Worm (Caenorhabditis elegans) whole organism, young adult: ENCODE measurements around the gene nhr-37.

Experiments used
- F52B5.7 ChIP-seq: sonication (generic microtip); optimal IDR thresholded peaks from 2 replicates; lab custom pipeline; 2016; ENCODE audit warnings: mild to moderate bottlenecking, missing genetic modification characterization, missing compliant biosample characterization
- K11D2.4 ChIP-seq: fragments of 200-800 bp; sonication (Bioruptor generic); IDR thresholded peaks from 2 replicates; pipeline ENCODE4 v1.3.6; 2022; ENCODE audit warnings: missing genetic modification reagents, missing genetic modification characterization, missing compliant biosample characterization
- ceh-27 ChIP-seq: fragments of 200-800 bp; sonication (Bioruptor generic); optimal IDR thresholded peaks from 2 replicates; lab custom pipeline; 2018; ENCODE audit warnings: mild to moderate bottlenecking, missing genetic modification characterization, moderate library complexity, missing compliant biosample characterization
- dpl-1 ChIP-seq: fragments of 150-350 bp; optimal IDR thresholded peaks from 2 replicates; lab custom pipeline; 2014; ENCODE audit warnings: missing biosample characterization, missing genetic modification reagents, missing genetic modification characterization
- efl-1 ChIP-seq: fragments of 150-350 bp; optimal IDR thresholded peaks from 2 replicates; lab custom pipeline; 2014; ENCODE audit warnings: missing biosample characterization, missing genetic modification reagents, missing genetic modification characterization
- ekl-4 ChIP-seq: fragments of 200-800 bp; sonication (Bioruptor generic); IDR thresholded peaks from 2 replicates; pipeline ENCODE4 v1.3.6; 2022; ENCODE audit warnings: missing genetic modification reagents, missing genetic modification characterization, missing compliant biosample characterization
- nhr-80 ChIP-seq: sonication (generic microtip); optimal IDR thresholded peaks from 2 replicates; lab custom pipeline; 2016; ENCODE audit warnings: missing genetic modification characterization, missing compliant biosample characterization
- pha-4 ChIP-seq: fragments of 150-350 bp; sonication (generic microtip); optimal IDR thresholded peaks from 2 replicates; lab custom pipeline; 2014; ENCODE audit warnings: missing biosample characterization, missing genetic modification reagents, missing genetic modification characterization
- xnd-1 ChIP-seq: sonication (generic microtip); optimal IDR thresholded peaks from 2 replicates; lab custom pipeline; 2016; ENCODE audit warnings: missing genotype, missing genetic modification reagents, missing genetic modification characterization, missing compliant biosample characterization

DNA sequence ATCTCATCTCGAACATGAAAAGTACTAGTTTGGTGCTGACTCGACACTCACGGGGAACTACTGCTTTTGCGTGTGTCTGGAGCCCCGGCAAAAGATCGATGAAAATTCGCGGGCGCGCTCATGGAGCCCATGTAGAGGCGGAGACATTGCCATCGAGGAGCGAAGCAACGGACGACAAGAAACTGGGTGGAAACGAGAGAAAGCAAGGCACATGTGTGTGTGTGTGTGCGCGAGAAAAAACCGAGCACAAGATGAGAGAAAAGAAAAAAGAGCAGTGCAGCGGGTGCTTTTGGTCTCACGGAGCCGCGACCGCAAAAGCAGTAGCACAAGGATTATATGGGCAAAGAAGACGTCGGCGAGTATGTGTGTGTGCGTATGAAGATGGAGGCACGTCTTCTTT lies 36.8 kb downstream of the nhr-37 start:
- no peak for TF ChIP-seq xnd-1 (tag; lab: Kevin White, UChicago)
- no peak for TF ChIP-seq dpl-1
- no peak for TF ChIP-seq F52B5.7 (tag; lab: Kevin White, UChicago)
- TF ChIP-seq nhr-80 = no peak
- peak; percentile 21 for TF ChIP-seq ceh-27 (GFP tag; lab: Kevin White, UChicago)
- TF ChIP-seq efl-1 (GFP tag; lab: Kevin White, UChicago) = no peak
- TF ChIP-seq K11D2.4 = no peak
- no peak for TF ChIP-seq ekl-4 (GFP tag; lab: Robert Waterston, UW)
- no peak for TF ChIP-seq pha-4 (tag; lab: Kevin White, UChicago)
